Worm (Caenorhabditis elegans): ENCODE results near the gene epic-1.

ce11 chrIV:17474047-17474446, 2.3 kb upstream of the epic-1 start:
- no peak for TF ChIP-seq pes-1 (GFP tag; IDR thresholded peaks at IDR 0.05)
- no peak for TF ChIP-seq tra-4 (tag; optimal IDR thresholded peaks at IDR 0.05)

Data from whole organism, early embryonic.